Fruit fly (Drosophila melanogaster) whole organism, embryonic: Measurements from ENCODE around the gene CG4270.

Experiments
- Ada2b ChIP-seq: fragments of 200-800 bp; sonication (Bioruptor generic); IDR thresholded peaks from 2 replicates; pipeline ENCODE4 v1.3.6; 2022; ENCODE audit warnings: missing biosample characterization, missing genetic modification characterization
- CG11504 ChIP-seq: fragments of 200-800 bp; sonication (Bioruptor generic); optimal IDR thresholded peaks from 3 replicates; lab custom pipeline; 2019; ENCODE audit warnings: missing biosample characterization, mild to moderate bottlenecking, missing genetic modification characterization, moderate library complexity
- CG16779 ChIP-seq: fragments of 200-800 bp; sonication (Bioruptor generic); IDR thresholded peaks from 2 replicates; pipeline ENCODE4 v1.3.6; 2022; ENCODE audit warnings: missing biosample characterization, missing genetic modification characterization
- Fer2 ChIP-seq: fragments of 200-800 bp; sonication (Bioruptor generic); optimal IDR thresholded peaks from 2 replicates; lab custom pipeline; 2018; ENCODE audit warnings: missing biosample characterization, mild to moderate bottlenecking, missing genetic modification characterization, moderate library complexity
- Gsc ChIP-seq: fragments of 200-800 bp; sonication (Bioruptor generic); IDR thresholded peaks from 2 replicates; pipeline ENCODE4 v1.3.6; 2022; ENCODE audit warnings: missing biosample characterization, missing genetic modification characterization
- Hand ChIP-seq: fragments of 200-800 bp; sonication (Bioruptor generic); optimal IDR thresholded peaks from 2 replicates; lab custom pipeline; 2017; ENCODE audit warnings: mild to moderate bottlenecking, missing biosample characterization, missing genetic modification reagents, missing genetic modification characterization
- Sin3A ChIP-seq: fragments of >200 bp; optimal IDR thresholded peaks from 2 replicates; lab custom pipeline; 2018
- TFAM ChIP-seq: fragments of 200-800 bp; sonication (Bioruptor generic); optimal IDR thresholded peaks from 2 replicates; lab custom pipeline; 2017; ENCODE audit warnings: missing biosample characterization, missing genetic modification characterization, inconsistent platforms
- Xrp1 ChIP-seq: fragments of 200-800 bp; sonication (Bioruptor generic); IDR thresholded peaks from 2 replicates; pipeline ENCODE4 v1.3.6; 2022; ENCODE audit warnings: missing biosample characterization, missing genetic modification characterization
- ase ChIP-seq: fragments of 200-800 bp; sonication (Bioruptor generic); IDR thresholded peaks from 3 replicates; pipeline ENCODE4 v1.3.6; 2022; ENCODE audit warnings: missing biosample characterization, missing genetic modification characterization
- ind ChIP-seq: fragments of 200-800 bp; sonication (Bioruptor generic); optimal IDR thresholded peaks from 3 replicates; lab custom pipeline; 2016; ENCODE audit warnings: missing biosample characterization, missing genetic modification characterization
- org-1 ChIP-seq: fragments of 200-800 bp; sonication (Bioruptor generic); optimal IDR thresholded peaks from 2 replicates; lab custom pipeline; 2017; ENCODE audit warnings: missing biosample characterization, missing genetic modification characterization

DNA sequence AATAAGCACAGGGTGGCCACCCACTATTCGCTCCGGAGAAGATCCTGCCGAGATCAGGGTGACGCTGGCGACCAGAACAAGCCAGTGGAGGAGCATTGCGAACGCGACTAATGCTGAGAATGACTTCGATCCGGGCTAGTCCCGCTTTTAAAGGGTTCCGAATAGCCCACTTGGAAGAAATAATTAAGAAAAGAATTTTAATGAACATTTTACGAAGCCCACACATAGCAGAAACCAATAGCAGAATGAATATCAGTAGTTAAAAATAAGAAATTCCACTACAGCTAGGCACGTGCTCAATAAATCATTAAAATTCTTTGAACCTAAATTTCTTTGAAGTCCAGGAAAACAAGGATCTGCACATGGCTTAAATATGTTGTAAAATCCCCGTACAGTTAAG, 12.1 kb upstream of the CG4270 start, which contains the start of gene Ser12:
- TF ChIP-seq TFAM (GFP tag; lab: Kevin White, UChicago) (no peak), Hand (GFP tag; lab: Kevin White, UChicago) (no peak), org-1 (GFP tag; lab: Kevin White, UChicago) (no peak), Ada2b (GFP tag; lab: Robert Waterston, UW) (no peak), Gsc (GFP tag; lab: Robert Waterston, UW) (no peak), Fer2 (tag; lab: Kevin White, UChicago) (no peak), Xrp1 (GFP tag; lab: Robert Waterston, UW) (no peak), Sin3A (no peak), CG11504 (no peak), ase (GFP tag; lab: Robert Waterston, UW) (no peak), ind (GFP tag; lab: Kevin White, UChicago) (no peak), CG16779 (GFP tag; lab: Robert Waterston, UW) (no peak)
